Worm (Caenorhabditis elegans): Measurements from ENCODE around the gene lect-2.

Gene lect-2

ce11 chrII:5779866-5780265, 10.7 kb upstream of the lect-2 start (continued):
- TF ChIP-seq lim-6 (tag; optimal IDR thresholded peaks at IDR 0.05) (no peak), ahr-1 (tag; optimal IDR thresholded peaks at IDR 0.05) (no peak), ref-2 (tag; optimal IDR thresholded peaks at IDR 0.05) (no peak), hlh-15 (tag; optimal IDR thresholded peaks at IDR 0.05) (no peak)

ce11 chrII:5781935-5782921, 8.3 kb upstream of the lect-2 start, which contains the start of gene K05F1.6:
K05F1.6 (plus strand) TSS chrII:5782520.
- TF ChIP-seq elt-2 (tag; optimal IDR thresholded peaks at IDR 0.05) (peak; percentile 90), ceh-30 (tag; optimal IDR thresholded peaks at IDR 0.05) (no peak), lim-6 (tag; optimal IDR thresholded peaks at IDR 0.05) (no peak), fax-1 (tag; optimal IDR thresholded peaks at IDR 0.05) (no peak), ceh-45 (GFP tag; IDR thresholded peaks at IDR 0.05) (peak; percentile 65; the same call in 1 of the 2 replicates), unc-86 (tag; optimal IDR thresholded peaks at IDR 0.05) (no peak), ztf-16 (tag; optimal IDR thresholded peaks at IDR 0.05) (peak; percentile 86), lin-11 (tag; optimal IDR thresholded peaks at IDR 0.05) (peak; percentile 29), F13H6.1 (tag; optimal IDR thresholded peaks at IDR 0.05) (peak; percentile 5), hlh-8 (tag; optimal IDR thresholded peaks at IDR 0.05) (no peak), mec-3 (tag; optimal IDR thresholded peaks at IDR 0.05; ENCODE audit: borderline replicate concordance) (no peak), madf-2 (tag; optimal IDR thresholded peaks at IDR 0.05) (no peak), ceh-31 (tag; optimal IDR thresholded peaks at IDR 0.05) (peak; percentile 44), T23F11.4 (GFP tag; optimal IDR thresholded peaks at IDR 0.05) (peak; percentile 66), ceh-19 (GFP tag; optimal IDR thresholded peaks at IDR 0.05) (peak; percentile 73), hlh-15 (tag; optimal IDR thresholded peaks at IDR 0.05) (peak; percentile 17), unc-42 (tag; optimal IDR thresholded peaks at IDR 0.05) (no peak), pqm-1 (tag; optimal IDR thresholded peaks at IDR 0.05) (peak; percentile 44), Y22D7AL.16 (tag; optimal IDR thresholded peaks at IDR 0.05) (peak; percentile 53), nhr-11 (tag; optimal IDR thresholded peaks at IDR 0.05) (no peak), pat-9 (tag; optimal IDR thresholded peaks at IDR 0.05) (peak; percentile 42), ets-4 (tag; optimal IDR thresholded peaks at IDR 0.05) (peak; percentile 6), ref-2 (tag; optimal IDR thresholded peaks at IDR 0.05) (peak; percentile 41), C08G9.2 (tag; optimal IDR thresholded peaks at IDR 0.05) (peak; percentile 54), ceh-22 (tag; optimal IDR thresholded peaks at IDR 0.05) (no peak), elt-4 (tag; optimal IDR thresholded peaks at IDR 0.05) (no peak), pha-2 (tag; optimal IDR thresholded peaks at IDR 0.05) (peak; percentile 48), hlh-13 (GFP tag; optimal IDR thresholded peaks at IDR 0.05) (peak; percentile 39), ceh-18 (tag; optimal IDR thresholded peaks at IDR 0.05) (peak; percentile 45), ttx-3 (tag; optimal IDR thresholded peaks at IDR 0.05) (peak; percentile 38), rnt-1 (tag; optimal IDR thresholded peaks at IDR 0.05) (no peak), npax-4 (tag; optimal IDR thresholded peaks at IDR 0.05) (peak; percentile 27), zip-5 (tag; optimal IDR thresholded peaks at IDR 0.05) (no peak), ceh-24 (tag; optimal IDR thresholded peaks at IDR 0.05) (peak; percentile 17), nfya-1 (tag; optimal IDR thresholded peaks at IDR 0.05) (peak; percentile 40), ahr-1 (tag; optimal IDR thresholded peaks at IDR 0.05) (no peak), pros-1 (tag; optimal IDR thresholded peaks at IDR 0.05) (no peak), dmd-4 (tag; optimal IDR thresholded peaks at IDR 0.05; ENCODE audit: borderline replicate concordance) (peak; percentile 55), ceh-14 (tag; optimal IDR thresholded peaks at IDR 0.05) (peak; percentile 57), pax-1 (tag; optimal IDR thresholded peaks at IDR 0.05) (no peak), unc-3 (GFP tag; conservative IDR thresholded peaks at IDR 0.05) (no peak; the same call in 1 of the 2 replicates), unc-3 (tag; optimal IDR thresholded peaks at IDR 0.05) (peak; percentile 9), sox-4 (tag; optimal IDR thresholded peaks at IDR 0.05) (peak; percentile 67), tbx-7 (tag; optimal IDR thresholded peaks at IDR 0.05) (no peak), odd-2 (tag; optimal IDR thresholded peaks at IDR 0.05) (peak; percentile 2), unc-55 (GFP tag; optimal IDR thresholded peaks at IDR 0.05) (peak; percentile 12), hlh-30 (tag; optimal IDR thresholded peaks at IDR 0.05; ENCODE audit: insufficient read depth) (no peak), ceh-6 (GFP tag; optimal IDR thresholded peaks at IDR 0.05) (peak; percentile 44)

All from whole organism, late embryonic.